Fruit fly (Drosophila melanogaster): ENCODE data around the gene norpA.

norpA gene

dm6 chrX:4399700-4400099 lies 77.3 kb downstream of the norpA start (continued):
- TF ChIP-seq CG18619 (GFP tag; optimal IDR thresholded peaks at IDR 0.05): no peak

- TF ChIP-seq Hr39 (optimal IDR thresholded peaks at IDR 0.05): peak; percentile 44
- TF ChIP-seq CG2116 (GFP tag; optimal IDR thresholded peaks at IDR 0.05): no peak
Observed at dm6 chrX:4401540-4402138, 79.2 kb downstream of the norpA start.

dm6 chrX:4411405-4411993 lies 89.1 kb downstream of the norpA start:
- no peak for TF ChIP-seq tio (GFP tag; optimal IDR thresholded peaks at IDR 0.05)
- no peak for TF ChIP-seq CG4424 (GFP tag; optimal IDR thresholded peaks at IDR 0.05)
- TF ChIP-seq Scr (GFP tag; IDR thresholded peaks at IDR 0.05; ENCODE audit: partially characterized antibody): peak; percentile 35
- TF ChIP-seq YL-1 (GFP tag; optimal IDR thresholded peaks at IDR 0.05): no peak
- TF ChIP-seq vnd (GFP tag; IDR thresholded peaks at IDR 0.05; ENCODE audit: partially characterized antibody): no peak
- no peak for TF ChIP-seq tx (GFP tag; optimal IDR thresholded peaks at IDR 0.05)
- TF ChIP-seq CG14014 (GFP tag; IDR thresholded peaks at IDR 0.05): no peak
- no peak for TF ChIP-seq MESR4 (GFP tag; optimal IDR thresholded peaks at IDR 0.05)
- no peak for TF ChIP-seq CG12219 (GFP tag; optimal IDR thresholded peaks at IDR 0.05)
- TF ChIP-seq vvl (GFP tag; IDR thresholded peaks at IDR 0.05): peak; percentile 93
- no peak for TF ChIP-seq CG16815 (GFP tag; optimal IDR thresholded peaks at IDR 0.05)
- TF ChIP-seq Fer1 (GFP tag; optimal IDR thresholded peaks at IDR 0.05): no peak
- no peak for TF ChIP-seq NC2α (GFP tag; optimal IDR thresholded peaks at IDR 0.05)
- no peak for TF ChIP-seq CG13624 (GFP tag; optimal IDR thresholded peaks at IDR 0.05)
- TF ChIP-seq CG11456 (GFP tag; IDR thresholded peaks at IDR 0.05): no peak
- TF ChIP-seq CrebB (tag; optimal IDR thresholded peaks at IDR 0.05): no peak
- TF ChIP-seq Optix (GFP tag; IDR thresholded peaks at IDR 0.05): no peak
- TF ChIP-seq CG18011 (GFP tag; optimal IDR thresholded peaks at IDR 0.05): no peak
- TF ChIP-seq sisA (GFP tag; IDR thresholded peaks at IDR 0.05): no peak
- no peak for TF ChIP-seq CG7372 (GFP tag; IDR thresholded peaks at IDR 0.05)
- TF ChIP-seq B-H1 (GFP tag; IDR thresholded peaks at IDR 0.05): no peak
- no peak for TF ChIP-seq dmrt11E (tag; optimal IDR thresholded peaks at IDR 0.05)
- TF ChIP-seq CG11696 (GFP tag; IDR thresholded peaks at IDR 0.05): no peak
- no peak for TF ChIP-seq cwo (GFP tag; optimal IDR thresholded peaks at IDR 0.05)
- TF ChIP-seq CG2129 (GFP tag; IDR thresholded peaks at IDR 0.05; ENCODE audit: partially characterized antibody): no peak
- TF ChIP-seq CG12104 (GFP tag; optimal IDR thresholded peaks at IDR 0.05): no peak
- TF ChIP-seq Hr51 (GFP tag; optimal IDR thresholded peaks at IDR 0.05): no peak
- no peak for TF ChIP-seq bowl (GFP tag; IDR thresholded peaks at IDR 0.05)
- no peak for TF ChIP-seq hb (GFP tag; IDR thresholded peaks at IDR 0.05; ENCODE audit: partially characterized antibody)
- peak; percentile 100 for TF ChIP-seq CG8478 (optimal IDR thresholded peaks at IDR 0.05)
- no peak for TF ChIP-seq CG17612 (GFP tag; IDR thresholded peaks at IDR 0.05)
- TF ChIP-seq amos (GFP tag; IDR thresholded peaks at IDR 0.05; ENCODE audit: partially characterized antibody): peak; percentile 27; the same call in 1 of the 2 replicates
- no peak for TF ChIP-seq HLH3B (GFP tag; IDR thresholded peaks at IDR 0.05)
- TF ChIP-seq Dfd (GFP tag; optimal IDR thresholded peaks at IDR 0.05): no peak
- TF ChIP-seq CG11723 (GFP tag; optimal IDR thresholded peaks at IDR 0.05): no peak
- peak; percentile 45 for TF ChIP-seq pros (GFP tag; optimal IDR thresholded peaks at IDR 0.05)
- no peak for TF ChIP-seq CG18476 (GFP tag; optimal IDR thresholded peaks at IDR 0.05)
- no peak for TF ChIP-seq dmrt99B (tag; optimal IDR thresholded peaks at IDR 0.05)
- no peak for TF ChIP-seq al (GFP tag; IDR thresholded peaks at IDR 0.05)
- TF ChIP-seq phol (tag; optimal IDR thresholded peaks at IDR 0.05): peak; percentile 63
- TF ChIP-seq sc (optimal IDR thresholded peaks at IDR 0.05): no peak
- TF ChIP-seq sc (GFP tag; optimal IDR thresholded peaks at IDR 0.05): no peak
- no peak for TF ChIP-seq CG17912 (GFP tag; optimal IDR thresholded peaks at IDR 0.05)
- TF ChIP-seq Vsx1 (GFP tag; optimal IDR thresholded peaks at IDR 0.05): no peak

All from whole organism, embryonic.